Worm (Caenorhabditis elegans) whole organism, L1 larva: Measurements from ENCODE around the gene srd-23.

ENCODE experiments used
- F16B12.6 ChIP-seq: fragments of 150-350 bp; optimal IDR thresholded peaks from 2 replicates; lab custom pipeline; 2014; ENCODE audit warnings: missing biosample characterization, missing genetic modification characterization
- Y116A8C.19 ChIP-seq: sonication (generic microtip); optimal IDR thresholded peaks from 2 replicates; lab custom pipeline; 2016; ENCODE audit warnings: missing compliant biosample characterization, missing genetic modification characterization, borderline replicate concordance
- alr-1 ChIP-seq: fragments of 200-800 bp; sonication (Bioruptor generic); optimal IDR thresholded peaks from 2 replicates; lab custom pipeline; 2018; ENCODE audit warnings: borderline replicate concordance, mild to moderate bottlenecking, missing genetic modification characterization, missing compliant biosample characterization
- blmp-1 ChIP-seq: fragments of 150-350 bp; optimal IDR thresholded peaks from 2 replicates; lab custom pipeline; 2014; ENCODE audit warnings: missing biosample characterization, missing genetic modification characterization
- ceh-63 ChIP-seq: fragments of 200-800 bp; sonication (Bioruptor generic); optimal IDR thresholded peaks from 2 replicates; lab custom pipeline; 2018; ENCODE audit warnings: mild to moderate bottlenecking, missing genetic modification characterization, missing compliant biosample characterization
- ceh-8 ChIP-seq: fragments of 200-800 bp; sonication (Bioruptor generic); optimal IDR thresholded peaks from 2 replicates; lab custom pipeline; 2018; ENCODE audit warnings: mild to moderate bottlenecking, missing genetic modification characterization, moderate library complexity, missing compliant biosample characterization
- ceh-90 ChIP-seq: sonication (generic microtip); optimal IDR thresholded peaks from 2 replicates; lab custom pipeline; 2016; ENCODE audit warnings: missing genetic modification characterization, missing compliant biosample characterization
- ces-1 ChIP-seq: fragments of 150-350 bp; optimal IDR thresholded peaks from 2 replicates; lab custom pipeline; 2014; ENCODE audit warnings: missing biosample characterization, missing genetic modification reagents, missing genetic modification characterization
- efl-1 ChIP-seq, 4 experiments: fragments of 150-350 bp; optimal IDR thresholded peaks in 3 of 4; peaks in 1 of 4; 1 replicate in 1 of 4; 2 replicates in 3 of 4; lab custom pipeline; 2014; ENCODE audit warnings: missing biosample characterization in 2 of 4, missing genetic modification characterization in 2 of 4, missing genetic modification reagents in 2 of 4
- efl-3 ChIP-seq: fragments of 200-800 bp; sonication (Bioruptor generic); optimal IDR thresholded peaks from 2 replicates; lab custom pipeline; 2018; ENCODE audit warnings: mild to moderate bottlenecking, missing genetic modification characterization, missing compliant biosample characterization
- elt-2 ChIP-seq: sonication (generic microtip); optimal IDR thresholded peaks from 2 replicates; lab custom pipeline; 2016; ENCODE audit warnings: missing genetic modification characterization, mild to moderate bottlenecking, inconsistent platforms, missing compliant biosample characterization, missing genetic modification reagents
- fkh-4 ChIP-seq: sonication (generic microtip); optimal IDR thresholded peaks from 2 replicates; lab custom pipeline; 2016; ENCODE audit warnings: missing compliant biosample characterization, missing genetic modification characterization, borderline replicate concordance
- fkh-8 ChIP-seq: sonication (generic microtip); optimal IDR thresholded peaks from 2 replicates; lab custom pipeline; 2016; ENCODE audit warnings: mild to moderate bottlenecking, missing genetic modification characterization, missing compliant biosample characterization
- grh-1 ChIP-seq: fragments of 200-800 bp; sonication (Bioruptor generic); IDR thresholded peaks from 2 replicates; pipeline ENCODE4 v1.3.6; 2022; ENCODE audit warnings: missing genetic modification reagents, missing genetic modification characterization, missing compliant biosample characterization
- hpl-2 ChIP-seq: fragments of 150-350 bp; optimal IDR thresholded peaks from 2 replicates; lab custom pipeline; 2014; ENCODE audit warnings: missing biosample characterization, missing genetic modification reagents, missing genetic modification characterization
- jun-1 ChIP-seq: fragments of 150-350 bp; optimal IDR thresholded peaks from 2 replicates; lab custom pipeline; 2014; ENCODE audit warnings: missing biosample characterization, missing genetic modification reagents, missing genetic modification characterization
- lin-13 ChIP-seq: fragments of 150-350 bp; optimal IDR thresholded peaks from 2 replicates; lab custom pipeline; 2014; ENCODE audit warnings: missing biosample characterization, missing genetic modification reagents, missing genetic modification characterization
- lin-39 ChIP-seq: fragments of 150-350 bp; optimal IDR thresholded peaks from 2 replicates; lab custom pipeline; 2014; ENCODE audit warnings: missing biosample characterization, missing genetic modification reagents, missing genetic modification characterization
- lsy-2 ChIP-seq, 2 experiments: fragments of 150-350 bp; optimal IDR thresholded peaks; 2 replicates each; lab custom pipeline; 2014; ENCODE audit warnings: missing biosample characterization in 2 of 2, missing genetic modification characterization in 2 of 2
- mab-9 ChIP-seq: fragments of 200-800 bp; sonication (Bioruptor generic); IDR thresholded peaks from 2 replicates; pipeline ENCODE4 v1.3.6; 2022; ENCODE audit warnings: missing genetic modification reagents, missing genetic modification characterization, missing compliant biosample characterization
- mef-2 ChIP-seq: fragments of 150-350 bp; optimal IDR thresholded peaks from 2 replicates; lab custom pipeline; 2014; ENCODE audit warnings: missing biosample characterization, missing genetic modification characterization
- mep-1 ChIP-seq: fragments of 150-350 bp; optimal IDR thresholded peaks from 2 replicates; lab custom pipeline; 2014; ENCODE audit warnings: missing biosample characterization, missing genetic modification characterization
- nhr-12 ChIP-seq: sonication (generic microtip); optimal IDR thresholded peaks from 2 replicates; lab custom pipeline; 2017; ENCODE audit warnings: missing biosample characterization, missing genetic modification characterization
- nhr-19 ChIP-seq: fragments of 200-800 bp; sonication (Bioruptor generic); conservative IDR thresholded peaks from 2 replicates; pipeline ENCODE4 v1.3.6; 2022; ENCODE audit warnings: missing genetic modification characterization, missing compliant biosample characterization
- nhr-71 ChIP-seq: sonication (generic microtip); optimal IDR thresholded peaks from 2 replicates; lab custom pipeline; 2016; ENCODE audit warnings: mild to moderate bottlenecking, missing genetic modification characterization, moderate library complexity, missing compliant biosample characterization
- nhr-76 ChIP-seq: sonication (generic microtip); optimal IDR thresholded peaks from 2 replicates; lab custom pipeline; 2017; ENCODE audit warnings: missing biosample characterization, missing genetic modification characterization
- nhr-90 ChIP-seq: sonication (generic microtip); optimal IDR thresholded peaks from 2 replicates; lab custom pipeline; 2016; ENCODE audit warnings: mild to moderate bottlenecking, missing genetic modification characterization, missing compliant biosample characterization; ENCODE audit not compliant: poor library complexity
- pax-3 ChIP-seq: fragments of 200-800 bp; sonication (Bioruptor generic); optimal IDR thresholded peaks from 2 replicates; lab custom pipeline; 2018; ENCODE audit warnings: mild to moderate bottlenecking, missing genetic modification characterization, moderate library complexity, missing compliant biosample characterization
- skn-1 ChIP-seq: fragments of 150-350 bp; optimal IDR thresholded peaks from 2 replicates; lab custom pipeline; 2014; ENCODE audit warnings: missing biosample characterization, missing genetic modification characterization
- snu-23 ChIP-seq: sonication (generic microtip); optimal IDR thresholded peaks from 2 replicates; lab custom pipeline; 2016; ENCODE audit warnings: missing genetic modification characterization, missing compliant biosample characterization
- sox-4 ChIP-seq: sonication (generic microtip); optimal IDR thresholded peaks from 2 replicates; lab custom pipeline; 2016; ENCODE audit warnings: missing genetic modification characterization, missing compliant biosample characterization
- sup-37 ChIP-seq: fragments of 200-800 bp; sonication (Bioruptor generic); optimal IDR thresholded peaks from 2 replicates; lab custom pipeline; 2018; ENCODE audit warnings: mild to moderate bottlenecking, missing genetic modification characterization, missing compliant biosample characterization
- tbx-2 ChIP-seq: sonication (generic microtip); optimal IDR thresholded peaks from 2 replicates; lab custom pipeline; 2016; ENCODE audit warnings: missing genetic modification characterization, missing compliant biosample characterization
- unc-62 ChIP-seq: fragments of 150-350 bp; optimal IDR thresholded peaks from 2 replicates; lab custom pipeline; 2014; ENCODE audit warnings: missing biosample characterization, missing genetic modification reagents, missing genetic modification characterization
- xbp-1 ChIP-seq: sonication (generic microtip); optimal IDR thresholded peaks from 2 replicates; lab custom pipeline; 2016; ENCODE audit warnings: missing genetic modification characterization, missing compliant biosample characterization

Gene srd-23

ce11 chrIV:15165602-15166001 lies 14.1 kb upstream of the srd-23 start:
- TF ChIP-seq nhr-12 (tag; lab: Kevin White, UChicago), result no peak
- no peak for TF ChIP-seq efl-3
- TF ChIP-seq sox-4 (tag; lab: Kevin White, UChicago), result no peak
- TF ChIP-seq ceh-90 (tag; lab: Kevin White, UChicago), result no peak
- TF ChIP-seq grh-1, result no peak
- TF ChIP-seq mep-1, result no peak
- TF ChIP-seq mab-9, result no peak
- no peak for TF ChIP-seq xbp-1
- no peak for TF ChIP-seq hpl-2
- no peak for TF ChIP-seq F16B12.6
- no peak for TF ChIP-seq Y116A8C.19 (tag; lab: Kevin White, UChicago)
- TF ChIP-seq nhr-90, result no peak
- TF ChIP-seq lin-13 (GFP tag; lab: Kevin White, UChicago), result no peak

- TF ChIP-seq alr-1, result no peak
- TF ChIP-seq tbx-2 (tag; lab: Kevin White, UChicago), result no peak
- TF ChIP-seq fkh-8 (tag; lab: Kevin White, UChicago), result no peak
- no peak for TF ChIP-seq mef-2 (tag; lab: Kevin White, UChicago)
- no peak for TF ChIP-seq fkh-4 (tag; lab: Kevin White, UChicago)
- no peak for TF ChIP-seq jun-1 (tag; lab: Kevin White, UChicago)
- no peak for TF ChIP-seq mab-9
- TF ChIP-seq pax-3, result no peak
- TF ChIP-seq elt-2 (tag; lab: Kevin White, UChicago), result no peak
- no peak for TF ChIP-seq lin-13 (GFP tag; lab: Kevin White, UChicago)
These were observed 11.3 kb upstream of the srd-23 start for ce11 chrIV:15168442-15168841.

ce11 chrIV:15175487-15176128 lies 4.1 kb upstream of the srd-23 start, which contains the start of gene Y40H7A.4:
Gene Y40H7A.4 (minus strand): TSS chrIV:15175537.
- TF ChIP-seq efl-3 (no peak), efl-1 (optimal IDR thresholded peaks at IDR 0.05; lab: Kevin White, UChicago) (no peak), efl-1 (GFP tag; optimal IDR thresholded peaks at IDR 0.05 in 1 of 2; lab: Kevin White, UChicago) (peak in 1 of 2 experiments; percentile 4), mef-2 (tag; lab: Kevin White, UChicago) (no peak)
- TF ChIP-seq, all 84 proteins: peak for 1

ce11 chrIV:15187517-15188181 lies 7.9 kb downstream of the srd-23 start:
- TF ChIP-seq snu-23 (GFP tag; lab: Kevin White, UChicago), result no peak
- no peak for TF ChIP-seq lsy-2 (tag; optimal IDR thresholded peaks at IDR 0.05; lab: Kevin White, UChicago)
- no peak for TF ChIP-seq ces-1 (GFP tag; lab: Kevin White, UChicago)
- no peak for TF ChIP-seq ceh-63 (GFP tag; lab: Kevin White, UChicago)
- no peak for TF ChIP-seq nhr-90
- no peak for TF ChIP-seq nhr-71 (tag; lab: Kevin White, UChicago)
- no peak for TF ChIP-seq nhr-76
- no peak for TF ChIP-seq blmp-1 (tag; lab: Kevin White, UChicago)
- no peak for TF ChIP-seq jun-1 (tag; lab: Kevin White, UChicago)
- TF ChIP-seq ceh-8 (GFP tag; lab: Kevin White, UChicago), result no peak
- no peak for TF ChIP-seq lin-39
- TF ChIP-seq skn-1 (tag; lab: Kevin White, UChicago), result no peak
- TF ChIP-seq nhr-19, result no peak
- TF ChIP-seq sup-37 (GFP tag; lab: Kevin White, UChicago), result no peak
- no peak for TF ChIP-seq unc-62 (GFP tag; lab: Kevin White, UChicago)
- TF ChIP-seq, all 84 proteins: peak for 0
